Fruit fly (Drosophila melanogaster) Kc167 (cell line): ENCODE measurements around the gene RfC4.

ENCODE experiments used
- Myc ChIP-seq: fragments of >200 bp; optimal IDR thresholded peaks from 2 replicates; lab custom pipeline; 2017; ENCODE audit warnings: missing external identifiers
- Sin3A ChIP-seq: fragments of >200 bp; optimal IDR thresholded peaks from 2 replicates; lab custom pipeline; 2018; ENCODE audit warnings: missing external identifiers
- h ChIP-seq: fragments of >200 bp; optimal IDR thresholded peaks from 3 replicates; lab custom pipeline; 2018; ENCODE audit warnings: missing external identifiers
- insv ChIP-seq: fragments of >200 bp; optimal IDR thresholded peaks from 3 replicates; lab custom pipeline; 2018; ENCODE audit warnings: missing external identifiers
- psq ChIP-seq: fragments of >200 bp; optimal IDR thresholded peaks from 2 replicates; lab custom pipeline; 2017; ENCODE audit warnings: missing external identifiers
- ttk ChIP-seq: sonication (Bioruptor generic); optimal IDR thresholded peaks from 2 replicates; lab custom pipeline; 2017; ENCODE audit warnings: missing external identifiers

RfC4 gene

dm6 chr3L:4148406-4148975, 12.7 kb upstream of the RfC4 start, which contains the start of gene CG1299:
CG1299 (plus strand) TSS chr3L:4148696.
- TF ChIP-seq Sin3A (lab: Kevin White, UChicago) (no peak), psq (lab: Kevin White, UChicago) (no peak), Myc (lab: Kevin White, UChicago) (no peak), ttk (lab: Kevin White, UChicago) (no peak), h (lab: Kevin White, UChicago) (no peak), insv (no peak)

- no peak for TF ChIP-seq h (lab: Kevin White, UChicago)
- TF ChIP-seq Myc (lab: Kevin White, UChicago) = no peak
- TF ChIP-seq Sin3A (lab: Kevin White, UChicago) = no peak
- no peak for TF ChIP-seq ttk (lab: Kevin White, UChicago)
- no peak for TF ChIP-seq insv
- TF ChIP-seq psq (lab: Kevin White, UChicago) = no peak
These were observed 9.4 kb upstream of the RfC4 start for dm6 chr3L:4145229-4145628.

dm6 chr3L:4142064-4142463, 6.2 kb upstream of the RfC4 start, which contains the start of gene CG32260:
CG32260 (plus strand) TSS chr3L:4142364.
- no peak for TF ChIP-seq Myc (lab: Kevin White, UChicago)
- TF ChIP-seq Sin3A (lab: Kevin White, UChicago) = no peak
- no peak for TF ChIP-seq h (lab: Kevin White, UChicago)

dm6 chr3L:4141167-4141566, 5.3 kb upstream of the RfC4 start, which contains the start of gene Akh:
Akh (plus strand) TSS chr3L:4141467.
- no peak for TF ChIP-seq psq (lab: Kevin White, UChicago)
- TF ChIP-seq Myc (lab: Kevin White, UChicago) = no peak
- no peak for TF ChIP-seq Sin3A (lab: Kevin White, UChicago)
- no peak for TF ChIP-seq h (lab: Kevin White, UChicago)
- no peak for TF ChIP-seq ttk (lab: Kevin White, UChicago)
- no peak for TF ChIP-seq insv

- TF ChIP-seq Myc (lab: Kevin White, UChicago) (no peak), ttk (lab: Kevin White, UChicago) (no peak), h (lab: Kevin White, UChicago) (no peak), psq (lab: Kevin White, UChicago) (no peak), Sin3A (lab: Kevin White, UChicago) (no peak), insv (no peak)
These were observed 3.1 kb upstream of the RfC4 start, which contains the start of the genes Rop and Ras64B for dm6 chr3L:4138804-4139521. Rop (minus strand) TSS chr3L:4138996. Ras64B (plus strand) TSS chr3L:4139076.

- TF ChIP-seq ttk (lab: Kevin White, UChicago) (no peak), Sin3A (lab: Kevin White, UChicago) (no peak), Myc (lab: Kevin White, UChicago) (no peak), h (lab: Kevin White, UChicago) (no peak), insv (no peak), psq (lab: Kevin White, UChicago) (no peak)
These were observed 1.8 kb downstream of the RfC4 start, which contains the start of gene ens for dm6 chr3L:4133724-4134678. ens (minus strand) TSS chr3L:4134550.

dm6 chr3L:4132585-4132984, 3.3 kb downstream of the RfC4 start:
- TF ChIP-seq ttk (lab: Kevin White, UChicago) (no peak), Sin3A (lab: Kevin White, UChicago) (no peak), h (lab: Kevin White, UChicago) (no peak)

- TF ChIP-seq Myc (lab: Kevin White, UChicago) (no peak), Sin3A (lab: Kevin White, UChicago) (no peak), psq (lab: Kevin White, UChicago) (no peak), insv (no peak)
These were observed 5.1 kb downstream of the RfC4 start for dm6 chr3L:4130743-4131142.

dm6 chr3L:4128579-4128978, 7.3 kb downstream of the RfC4 start:
- no peak for TF ChIP-seq insv
- no peak for TF ChIP-seq ttk (lab: Kevin White, UChicago)
- TF ChIP-seq psq (lab: Kevin White, UChicago) = no peak
- no peak for TF ChIP-seq Sin3A (lab: Kevin White, UChicago)
- TF ChIP-seq Myc (lab: Kevin White, UChicago) = no peak
- no peak for TF ChIP-seq h (lab: Kevin White, UChicago)

- TF ChIP-seq Sin3A (lab: Kevin White, UChicago) (no peak), h (lab: Kevin White, UChicago) (no peak), ttk (lab: Kevin White, UChicago) (no peak), psq (lab: Kevin White, UChicago) (no peak), Myc (lab: Kevin White, UChicago) (no peak), insv (no peak)
These were observed 10.1 kb downstream of the RfC4 start for dm6 chr3L:4125709-4126108.

- no peak for TF ChIP-seq Sin3A (lab: Kevin White, UChicago)
- TF ChIP-seq Myc (lab: Kevin White, UChicago) = no peak
- no peak for TF ChIP-seq ttk (lab: Kevin White, UChicago)
- no peak for TF ChIP-seq h (lab: Kevin White, UChicago)
- TF ChIP-seq insv = no peak
- TF ChIP-seq psq (lab: Kevin White, UChicago) = no peak
These were observed 13.6 kb downstream of the RfC4 start, which contains the start of gene Chd64 for dm6 chr3L:4122185-4122767. Chd64 (minus strand) TSS chr3L:4122388.
